Fruit fly (Drosophila melanogaster) whole organism, wandering third instar larva: ENCODE results near the gene mtSSB.

Source experiments
- Abd-B ChIP-seq: fragments of >200 bp; optimal IDR thresholded peaks from 2 replicates; lab custom pipeline; 2017; ENCODE audit warnings: missing biosample characterization, missing genetic modification characterization
- CG9705 ChIP-seq: fragments of 200-800 bp; sonication (Bioruptor generic); optimal IDR thresholded peaks from 2 replicates; lab custom pipeline; 2018; ENCODE audit warnings: missing biosample characterization, mild to moderate bottlenecking, missing genetic modification characterization
- CrebA ChIP-seq: fragments of 200-800 bp; sonication (Bioruptor generic); optimal IDR thresholded peaks from 2 replicates; lab custom pipeline; 2016; ENCODE audit warnings: missing biosample characterization, mild to moderate bottlenecking, missing genetic modification characterization, borderline replicate concordance
- Dfd ChIP-seq: fragments of >200 bp; optimal IDR thresholded peaks from 2 replicates; lab custom pipeline; 2017; ENCODE audit warnings: missing biosample characterization, missing genetic modification characterization
- Dif ChIP-seq: fragments of 200-275, 200-300 bp; sonication (Bioruptor generic); optimal IDR thresholded peaks from 2 replicates; lab custom pipeline; 2018; ENCODE audit warnings: missing biosample characterization, missing genetic modification characterization; ENCODE audit not compliant: partially characterized antibody
- GATAd ChIP-seq: sonication (Bioruptor generic); optimal IDR thresholded peaks from 2 replicates; lab custom pipeline; 2016; ENCODE audit warnings: missing biosample characterization, missing genetic modification characterization
- HLH106 ChIP-seq: fragments of 200-800 bp; optimal IDR thresholded peaks from 3 replicates; lab custom pipeline; 2019; ENCODE audit warnings: missing biosample characterization, mild to moderate bottlenecking, missing genetic modification characterization, moderate library complexity
- Hnf4 ChIP-seq: fragments of 200-800 bp; sonication (Bioruptor generic); optimal IDR thresholded peaks from 2 replicates; lab custom pipeline; 2016; ENCODE audit warnings: missing biosample characterization, mild to moderate bottlenecking, missing genetic modification characterization
- Hr78 ChIP-seq: fragments of >200 bp; optimal IDR thresholded peaks from 2 replicates; lab custom pipeline; 2017; ENCODE audit warnings: missing biosample characterization, missing genetic modification characterization
- Hr83 ChIP-seq: fragments of 200-300 bp; sonication (Bioruptor generic); optimal IDR thresholded peaks from 2 replicates; lab custom pipeline; 2016; ENCODE audit warnings: missing biosample characterization, mild to moderate bottlenecking, missing genetic modification characterization, moderate library complexity; ENCODE audit not compliant: poor library complexity, severe bottlenecking
- Jra ChIP-seq: sonication (Bioruptor generic); optimal IDR thresholded peaks from 2 replicates; lab custom pipeline; 2016; ENCODE audit warnings: missing biosample characterization, missing genetic modification characterization
- Mio ChIP-seq: sonication (Bioruptor generic); optimal IDR thresholded peaks from 2 replicates; lab custom pipeline; 2016; ENCODE audit warnings: missing biosample characterization, missing genetic modification characterization
- Myc ChIP-seq: fragments of >200 bp; optimal IDR thresholded peaks from 2 replicates; lab custom pipeline; 2017
- N ChIP-seq: fragments of >200 bp; optimal IDR thresholded peaks from 2 replicates; lab custom pipeline; 2018; ENCODE audit warnings: missing biosample characterization, missing external identifiers, missing genetic modification characterization
- OdsH ChIP-seq: fragments of 200-800 bp; sonication (Bioruptor generic); optimal IDR thresholded peaks from 2 replicates; lab custom pipeline; 2016; ENCODE audit warnings: missing biosample characterization, mild to moderate bottlenecking, missing genetic modification characterization
- Rel ChIP-seq, 2 experiments: fragments of 200-800 bp; sonication (Bioruptor generic) in 1 of 2; optimal IDR thresholded peaks; 2 replicates in 1 of 2; 3 replicates in 1 of 2; lab custom pipeline; 2016 to 2019; ENCODE audit warnings: mild to moderate bottlenecking in 2 of 2, missing biosample characterization in 2 of 2, missing genetic modification characterization in 2 of 2, moderate library complexity in 1 of 2
- Sp1 ChIP-seq: fragments of 200-800 bp; sonication (Bioruptor generic); optimal IDR thresholded peaks from 3 replicates; lab custom pipeline; 2019; ENCODE audit warnings: missing biosample characterization, mild to moderate bottlenecking, missing genetic modification characterization, moderate library complexity
- Vsx2 ChIP-seq: fragments of 200-300, 225-300 bp; sonication (Bioruptor generic); optimal IDR thresholded peaks from 2 replicates; lab custom pipeline; 2018; ENCODE audit warnings: missing biosample characterization, missing genetic modification characterization; ENCODE audit not compliant: partially characterized antibody
- br ChIP-seq: fragments of 200-800 bp; sonication (Bioruptor generic); optimal IDR thresholded peaks from 2 replicates; lab custom pipeline; 2016; ENCODE audit warnings: missing biosample characterization, missing genetic modification characterization
- brk ChIP-seq: fragments of 200-800 bp; sonication (Bioruptor generic); optimal IDR thresholded peaks from 2 replicates; lab custom pipeline; 2016; ENCODE audit warnings: missing biosample characterization, mild to moderate bottlenecking, missing genetic modification characterization
- dl ChIP-seq, 2 experiments: fragments of 175-275, 200-275 bp in 1 of 2; fragments of 200-275 bp in 1 of 2; sonication (Bioruptor generic); optimal IDR thresholded peaks; lab custom pipeline; 2018; ENCODE audit warnings: mild to moderate bottlenecking in 2 of 2, missing biosample characterization in 2 of 2, missing genetic modification characterization in 2 of 2, moderate library complexity in 2 of 2; ENCODE audit not compliant: partially characterized antibody in 2 of 2, insufficient read depth in 1 of 2
- dmrt93B ChIP-seq: fragments of 200-800 bp; sonication (Bioruptor generic); optimal IDR thresholded peaks from 2 replicates; lab custom pipeline; 2018; ENCODE audit warnings: missing biosample characterization, mild to moderate bottlenecking, missing genetic modification characterization
- dsf ChIP-seq: sonication (Bioruptor generic); optimal IDR thresholded peaks from 2 replicates; lab custom pipeline; 2016; ENCODE audit warnings: missing biosample characterization, missing genetic modification characterization, borderline replicate concordance
- ey ChIP-seq: fragments of 200-800 bp; sonication (Bioruptor generic); optimal IDR thresholded peaks from 2 replicates; lab custom pipeline; 2016; ENCODE audit warnings: missing biosample characterization, missing genetic modification characterization
- foxo ChIP-seq, 2 experiments: fragments of 200-800 bp; sonication (Bioruptor generic); optimal IDR thresholded peaks; 2 replicates in 1 of 2; 3 replicates in 1 of 2; lab custom pipeline; 2016 to 2017; ENCODE audit warnings: missing biosample characterization in 2 of 2, missing genetic modification characterization in 2 of 2
- fru ChIP-seq: fragments of 200-800 bp; sonication (Bioruptor generic); optimal IDR thresholded peaks from 3 replicates; lab custom pipeline; 2016; ENCODE audit warnings: missing biosample characterization, mild to moderate bottlenecking, missing genetic modification characterization
- h ChIP-seq: fragments of 200-800 bp; sonication (Bioruptor generic); optimal IDR thresholded peaks from 3 replicates; lab custom pipeline; 2016; ENCODE audit warnings: missing biosample characterization, mild to moderate bottlenecking, missing genetic modification characterization
- jim ChIP-seq: fragments of 175-275, 200-325 bp; sonication (Bioruptor generic); optimal IDR thresholded peaks from 2 replicates; lab custom pipeline; 2016; ENCODE audit warnings: missing biosample characterization, mild to moderate bottlenecking, missing genetic modification characterization
- lola ChIP-seq: fragments of >200 bp; optimal IDR thresholded peaks from 2 replicates; lab custom pipeline; 2017; ENCODE audit warnings: missing biosample characterization, missing genetic modification characterization
- pan ChIP-seq: fragments of >200 bp; optimal IDR thresholded peaks from 2 replicates; lab custom pipeline; 2017
- psq ChIP-seq: fragments of 200-800 bp; sonication (Bioruptor generic); optimal IDR thresholded peaks from 3 replicates; lab custom pipeline; 2017; ENCODE audit warnings: missing biosample characterization, mild to moderate bottlenecking, missing genetic modification characterization, moderate library complexity
- rgr ChIP-seq: fragments of 200-800 bp; sonication (Bioruptor generic); optimal IDR thresholded peaks from 3 replicates; lab custom pipeline; 2016; ENCODE audit warnings: missing biosample characterization, mild to moderate bottlenecking, missing genetic modification characterization
- sage ChIP-seq: fragments of 200-800 bp; sonication (Bioruptor generic); optimal IDR thresholded peaks from 2 replicates; lab custom pipeline; 2016; ENCODE audit warnings: missing biosample characterization, mild to moderate bottlenecking, missing genetic modification characterization
- sv ChIP-seq: fragments of 200-800 bp; sonication (Bioruptor generic); optimal IDR thresholded peaks from 3 replicates; lab custom pipeline; 2016; ENCODE audit warnings: missing biosample characterization, missing genetic modification characterization
- tai ChIP-seq: sonication (Bioruptor generic); optimal IDR thresholded peaks from 2 replicates; lab custom pipeline; 2016; ENCODE audit warnings: missing biosample characterization, missing genetic modification characterization
- usp ChIP-seq: fragments of >200 bp; optimal IDR thresholded peaks from 2 replicates; lab custom pipeline; 2017; ENCODE audit warnings: missing biosample characterization, missing genetic modification characterization
- woc ChIP-seq: sonication (Bioruptor generic); optimal IDR thresholded peaks from 2 replicates; lab custom pipeline; 2016; ENCODE audit warnings: missing biosample characterization, mild to moderate bottlenecking, missing genetic modification characterization

mtSSB gene

dm6 chr3R:16236713-16237641 lies 31.9 kb upstream of the mtSSB start (continued):
- TF ChIP-seq Abd-B (GFP tag; lab: Kevin White, UChicago) = no peak
- TF ChIP-seq sage (GFP tag; lab: Kevin White, UChicago) = peak; percentile 95
- peak; percentile 93 for TF ChIP-seq fru (GFP tag; lab: Kevin White, UChicago)
- TF ChIP-seq N (GFP tag; lab: Kevin White, UChicago) = no peak
- peak; percentile 86 for TF ChIP-seq Hnf4 (GFP tag; lab: Kevin White, UChicago)
- peak; percentile 89 for TF ChIP-seq Jra (GFP tag; lab: Kevin White, UChicago)
- TF ChIP-seq, all 38 proteins: peak for 28

dm6 chr3R:16235941-16236712 lies 31.1 kb upstream of the mtSSB start:
- TF ChIP-seq Dfd (GFP tag; lab: Kevin White, UChicago) (peak; percentile 87), usp (no peak), Vsx2 (GFP tag; lab: Kevin White, UChicago) (no peak), h (GFP tag; lab: Kevin White, UChicago) (no peak), brk (no peak), Rel (GFP tag; optimal IDR thresholded peaks at IDR 0.05; lab: Kevin White, UChicago) (no peak), Rel (tag; optimal IDR thresholded peaks at IDR 0.05; lab: Kevin White, UChicago) (peak; percentile 64), pan (no peak), sv (GFP tag; lab: Kevin White, UChicago) (peak; percentile 79), br (GFP tag; lab: Kevin White, UChicago) (peak; percentile 51), rgr (GFP tag; lab: Kevin White, UChicago) (peak; percentile 40), sage (GFP tag; lab: Kevin White, UChicago) (peak; percentile 29), HLH106 (tag; lab: Kevin White, UChicago) (peak; percentile 92), jim (GFP tag; lab: Kevin White, UChicago) (peak; percentile 83), Jra (GFP tag; lab: Kevin White, UChicago) (no peak), Dif (GFP tag; lab: Kevin White, UChicago) (peak; percentile 85), Myc (lab: Kevin White, UChicago) (no peak), dsf (GFP tag; lab: Kevin White, UChicago) (no peak), fru (GFP tag; lab: Kevin White, UChicago) (peak; percentile 45), GATAd (no peak), OdsH (peak; percentile 62), N (GFP tag; lab: Kevin White, UChicago) (no peak), foxo (GFP tag; optimal IDR thresholded peaks at IDR 0.05; lab: Kevin White, UChicago) (peak; percentile 72 to 77), Hr83 (GFP tag; lab: Kevin White, UChicago) (peak; percentile 97), dl (GFP tag; optimal IDR thresholded peaks at IDR 0.05; lab: Kevin White, UChicago; ENCODE audit: insufficient read depth in 1 of 2, partially characterized antibody in 2 of 2) (peak; percentile 56 to 64), dmrt93B (GFP tag; lab: Kevin White, UChicago) (peak; percentile 95), Abd-B (GFP tag; lab: Kevin White, UChicago) (no peak), tai (GFP tag; lab: Kevin White, UChicago) (no peak), woc (GFP tag; lab: Kevin White, UChicago) (peak; percentile 31), Hnf4 (GFP tag; lab: Kevin White, UChicago) (no peak), psq (GFP tag; lab: Kevin White, UChicago) (peak; percentile 65), CG9705 (GFP tag; lab: Kevin White, UChicago) (peak; percentile 72), ey (GFP tag; lab: Kevin White, UChicago) (peak; percentile 61), Sp1 (GFP tag; lab: Kevin White, UChicago) (peak; percentile 97), CrebA (GFP tag; lab: Kevin White, UChicago) (peak; percentile 93), Hr78 (no peak), lola (GFP tag; lab: Kevin White, UChicago) (no peak), Mio (GFP tag; lab: Kevin White, UChicago) (peak; percentile 37)
